Fruit fly (Drosophila melanogaster) whole organism, embryonic: ENCODE data around the gene CG32075.

Source experiments
- Atf3 ChIP-seq: fragments of 200-800 bp; sonication (Bioruptor generic); optimal IDR thresholded peaks from 3 replicates; lab custom pipeline; 2016; ENCODE audit warnings: missing biosample characterization, missing genetic modification characterization
- CG12219 ChIP-seq: fragments of 200-800 bp; sonication (Bioruptor generic); optimal IDR thresholded peaks from 3 replicates; lab custom pipeline; 2018; ENCODE audit warnings: missing biosample characterization, mild to moderate bottlenecking, missing genetic modification characterization
- CG13296 ChIP-seq: fragments of 200-800 bp; sonication (Bioruptor generic); optimal IDR thresholded peaks from 3 replicates; lab custom pipeline; 2018; ENCODE audit warnings: missing biosample characterization, mild to moderate bottlenecking, missing genetic modification characterization
- CG15011 ChIP-seq: fragments of 200-800 bp; sonication (Bioruptor generic); optimal IDR thresholded peaks from 3 replicates; lab custom pipeline; 2018; ENCODE audit warnings: missing biosample characterization, mild to moderate bottlenecking, missing genetic modification characterization
- CG15073 ChIP-seq: fragments of 200-800 bp; sonication (Bioruptor generic); optimal IDR thresholded peaks from 2 replicates; lab custom pipeline; 2016; ENCODE audit warnings: missing biosample characterization, missing genetic modification characterization
- CG15269 ChIP-seq: fragments of 200-800 bp; sonication (Bioruptor generic); optimal IDR thresholded peaks from 2 replicates; lab custom pipeline; 2018; ENCODE audit warnings: missing biosample characterization, mild to moderate bottlenecking, missing genetic modification characterization, moderate library complexity
- CG15696 ChIP-seq: fragments of 200-800 bp; sonication (Bioruptor generic); optimal IDR thresholded peaks from 2 replicates; lab custom pipeline; 2019; ENCODE audit warnings: missing biosample characterization, mild to moderate bottlenecking, missing genetic modification characterization, moderate library complexity
- CG1603 ChIP-seq: fragments of 200-800 bp; sonication (Bioruptor generic); optimal IDR thresholded peaks from 2 replicates; lab custom pipeline; 2019; ENCODE audit warnings: missing biosample characterization, mild to moderate bottlenecking, missing genetic modification characterization, moderate library complexity
- CG16863 ChIP-seq: fragments of 200-800 bp; sonication (Bioruptor generic); optimal IDR thresholded peaks from 3 replicates; lab custom pipeline; 2016; ENCODE audit warnings: missing biosample characterization, missing genetic modification characterization
- CG17186 ChIP-seq: fragments of 200-800 bp; sonication (Bioruptor generic); optimal IDR thresholded peaks from 3 replicates; lab custom pipeline; 2017; ENCODE audit warnings: missing biosample characterization, missing genetic modification reagents, missing genetic modification characterization
- CG1832 ChIP-seq: fragments of 200-800 bp; sonication (Bioruptor generic); optimal IDR thresholded peaks from 2 replicates; lab custom pipeline; 2017; ENCODE audit warnings: missing biosample characterization, mild to moderate bottlenecking, missing genetic modification characterization, inconsistent platforms
- CG2712 ChIP-seq: fragments of 200-800 bp; optimal IDR thresholded peaks from 3 replicates; lab custom pipeline; 2019; ENCODE audit warnings: missing biosample characterization, mild to moderate bottlenecking, missing genetic modification characterization, moderate library complexity
- CG2875 ChIP-seq: fragments of 200-800 bp; sonication (Bioruptor generic); optimal IDR thresholded peaks from 2 replicates; lab custom pipeline; 2017; ENCODE audit warnings: missing biosample characterization, mild to moderate bottlenecking, missing genetic modification characterization, missing genetic modification reagents
- CG3065 ChIP-seq: fragments of 200-800 bp; sonication (Bioruptor generic); optimal IDR thresholded peaks from 2 replicates; lab custom pipeline; 2016; ENCODE audit warnings: missing biosample characterization, missing genetic modification characterization
- CG31441 ChIP-seq: fragments of 200-800 bp; sonication (Bioruptor generic); IDR thresholded peaks from 2 replicates; pipeline ENCODE4 v1.3.6; 2022; ENCODE audit warnings: missing biosample characterization, missing genetic modification characterization
- CG6765 ChIP-seq: fragments of 200-800 bp; sonication (Bioruptor generic); optimal IDR thresholded peaks from 3 replicates; lab custom pipeline; 2017; ENCODE audit warnings: missing biosample characterization, mild to moderate bottlenecking, missing genetic modification characterization
- CG8924 ChIP-seq: fragments of 200-800 bp; optimal IDR thresholded peaks from 3 replicates; lab custom pipeline; 2019; ENCODE audit warnings: missing biosample characterization, mild to moderate bottlenecking, missing genetic modification characterization, moderate library complexity
- Dip3 ChIP-seq: fragments of 200-800 bp; sonication (Bioruptor generic); optimal IDR thresholded peaks from 3 replicates; lab custom pipeline; 2016; ENCODE audit warnings: missing biosample characterization, missing genetic modification characterization
- Dref ChIP-seq: fragments of 200-800 bp; sonication (Bioruptor generic); IDR thresholded peaks from 2 replicates; pipeline ENCODE4 v1.3.6; 2022; ENCODE audit warnings: missing biosample characterization, missing genetic modification characterization
- Fer1 ChIP-seq: fragments of 200-800 bp; sonication (Bioruptor generic); optimal IDR thresholded peaks from 2 replicates; lab custom pipeline; 2017; ENCODE audit warnings: missing biosample characterization, mild to moderate bottlenecking, missing genetic modification characterization
- HHEX ChIP-seq: fragments of 200-800 bp; sonication (Bioruptor generic); optimal IDR thresholded peaks from 3 replicates; lab custom pipeline; 2017; ENCODE audit warnings: missing biosample characterization, mild to moderate bottlenecking, missing genetic modification characterization, missing genetic modification reagents
- Hey ChIP-seq: fragments of 200-800 bp; sonication (Bioruptor generic); optimal IDR thresholded peaks from 3 replicates; lab custom pipeline; 2018; ENCODE audit warnings: missing biosample characterization, mild to moderate bottlenecking, missing genetic modification characterization
- HmgD ChIP-seq: fragments of 200-800 bp; sonication (Bioruptor generic); optimal IDR thresholded peaks from 3 replicates; lab custom pipeline; 2016; ENCODE audit warnings: missing biosample characterization, missing genetic modification characterization
- HmgZ ChIP-seq: fragments of 200-800 bp; sonication (Bioruptor generic); optimal IDR thresholded peaks from 2 replicates; lab custom pipeline; 2018; ENCODE audit warnings: missing biosample characterization, mild to moderate bottlenecking, missing genetic modification characterization
- Hr51 ChIP-seq, 2 experiments: fragments of 200-800 bp; sonication (Bioruptor generic); optimal IDR thresholded peaks; 2 replicates in 1 of 2; 3 replicates in 1 of 2; lab custom pipeline; 2016 to 2018; ENCODE audit warnings: missing biosample characterization in 2 of 2, missing genetic modification characterization in 2 of 2, mild to moderate bottlenecking in 1 of 2, moderate library complexity in 1 of 2
- Lpt ChIP-seq: fragments of >200 bp; optimal IDR thresholded peaks from 2 replicates; lab custom pipeline; 2018; ENCODE audit warnings: missing biosample characterization, missing genetic modification characterization
- Mes4 ChIP-seq: fragments of 200-800 bp; sonication (Bioruptor generic); optimal IDR thresholded peaks from 2 replicates; lab custom pipeline; 2016; ENCODE audit warnings: missing biosample characterization, missing genetic modification characterization
- Sox100B ChIP-seq: fragments of 200-800 bp; sonication (Bioruptor generic); optimal IDR thresholded peaks from 3 replicates; lab custom pipeline; 2018; ENCODE audit warnings: missing biosample characterization, mild to moderate bottlenecking, missing genetic modification characterization
- Vsx1 ChIP-seq: fragments of 200-800 bp; sonication (Bioruptor generic); optimal IDR thresholded peaks from 2 replicates; lab custom pipeline; 2017; ENCODE audit warnings: missing biosample characterization, mild to moderate bottlenecking, missing genetic modification characterization, missing genetic modification reagents
- az2 ChIP-seq: fragments of 200-800 bp; sonication (Bioruptor generic); optimal IDR thresholded peaks from 3 replicates; lab custom pipeline; 2016; ENCODE audit warnings: missing biosample characterization, missing genetic modification characterization
- corto ChIP-seq: fragments of 200-800 bp; sonication (Bioruptor generic); optimal IDR thresholded peaks from 2 replicates; lab custom pipeline; 2016; ENCODE audit warnings: missing biosample characterization, mild to moderate bottlenecking, missing genetic modification characterization, moderate library complexity
- crc ChIP-seq: fragments of 200-800 bp; sonication (Bioruptor generic); optimal IDR thresholded peaks from 2 replicates; lab custom pipeline; 2016; ENCODE audit warnings: missing biosample characterization, missing genetic modification characterization
- danr ChIP-seq: fragments of 200-800 bp; sonication (Bioruptor generic); IDR thresholded peaks from 2 replicates; pipeline ENCODE4 v1.3.6; 2022; ENCODE audit warnings: missing biosample characterization, missing genetic modification characterization
- dpn ChIP-seq, 2 experiments: fragments of 200-800 bp; sonication (Bioruptor generic); optimal IDR thresholded peaks; 3 replicates each; lab custom pipeline; 2016; ENCODE audit warnings: missing biosample characterization in 2 of 2, missing genetic modification characterization in 2 of 2
- ewg ChIP-seq: fragments of 200-800 bp; sonication (Bioruptor generic); optimal IDR thresholded peaks from 3 replicates; lab custom pipeline; 2017; ENCODE audit warnings: mild to moderate bottlenecking, missing biosample characterization, missing genetic modification reagents, missing genetic modification characterization
- fd64A ChIP-seq: fragments of 200-800 bp; sonication (Bioruptor generic); optimal IDR thresholded peaks from 3 replicates; lab custom pipeline; 2018; ENCODE audit warnings: missing biosample characterization, mild to moderate bottlenecking, missing genetic modification characterization
- gem ChIP-seq: fragments of 200-800 bp; sonication (Bioruptor generic); optimal IDR thresholded peaks from 2 replicates; lab custom pipeline; 2019; ENCODE audit warnings: missing biosample characterization, mild to moderate bottlenecking, missing genetic modification characterization, moderate library complexity
- jumu ChIP-seq: fragments of 200-800 bp; sonication (Bioruptor generic); optimal IDR thresholded peaks from 3 replicates; lab custom pipeline; 2016; ENCODE audit warnings: missing biosample characterization, missing genetic modification characterization
- klu ChIP-seq: fragments of 200-800 bp; sonication (Bioruptor generic); IDR thresholded peaks from 2 replicates; pipeline ENCODE4 v1.3.6; 2022; ENCODE audit warnings: missing biosample characterization, missing genetic modification characterization
- lov ChIP-seq, 2 experiments: fragments of 200-800 bp in 1 of 2; fragments of >200 bp in 1 of 2; sonication (Bioruptor generic) in 1 of 2; IDR thresholded peaks in 1 of 2; optimal IDR thresholded peaks in 1 of 2; 2 replicates in 1 of 2; 3 replicates in 1 of 2; pipeline versions ENCODE4 v1.3.6 to Lab custom; 2017 to 2022; ENCODE audit warnings: missing biosample characterization in 1 of 2, missing genetic modification characterization in 1 of 2
- nmo ChIP-seq: fragments of 200-800 bp; sonication (Bioruptor generic); optimal IDR thresholded peaks from 2 replicates; lab custom pipeline; 2018; ENCODE audit warnings: missing biosample characterization, mild to moderate bottlenecking, missing genetic modification characterization, moderate library complexity
- phol ChIP-seq: fragments of 200-800 bp; sonication (Bioruptor generic); optimal IDR thresholded peaks from 3 replicates; lab custom pipeline; 2018; ENCODE audit warnings: missing biosample characterization, mild to moderate bottlenecking, missing genetic modification characterization, moderate library complexity
- ranshi ChIP-seq: fragments of 200-800 bp; sonication (Bioruptor generic); IDR thresholded peaks from 2 replicates; pipeline ENCODE4 v1.3.6; 2022; ENCODE audit warnings: missing biosample characterization, missing genetic modification characterization
- repo ChIP-seq: fragments of 200-800 bp; sonication (Bioruptor generic); optimal IDR thresholded peaks from 2 replicates; lab custom pipeline; 2016; ENCODE audit warnings: missing biosample characterization, missing genetic modification characterization
- row ChIP-seq: fragments of 200-800 bp; sonication (Bioruptor generic); IDR thresholded peaks from 3 replicates; pipeline ENCODE4 v1.3.6; 2022; ENCODE audit warnings: missing biosample characterization, missing genetic modification characterization
- ssp ChIP-seq: fragments of 200-800 bp; sonication (Bioruptor generic); IDR thresholded peaks from 2 replicates; pipeline ENCODE4 v1.3.6; 2022; ENCODE audit warnings: missing biosample characterization, missing genetic modification characterization
- tgo ChIP-seq: fragments of 200-800 bp; sonication (Bioruptor generic); IDR thresholded peaks from 3 replicates; pipeline ENCODE4 v1.3.6; 2022; ENCODE audit warnings: missing biosample characterization, missing genetic modification characterization
- unpg ChIP-seq: fragments of 200-800 bp; sonication (Bioruptor generic); optimal IDR thresholded peaks from 3 replicates; lab custom pipeline; 2018; ENCODE audit warnings: missing biosample characterization, mild to moderate bottlenecking, missing genetic modification characterization, moderate library complexity
- wek ChIP-seq: fragments of 200-800 bp; sonication (Bioruptor generic); optimal IDR thresholded peaks from 3 replicates; lab custom pipeline; 2018; ENCODE audit warnings: missing biosample characterization, mild to moderate bottlenecking, missing genetic modification characterization, moderate library complexity
- zfh2 ChIP-seq: fragments of 200-800 bp; sonication (Bioruptor generic); optimal IDR thresholded peaks from 2 replicates; lab custom pipeline; 2016; ENCODE audit warnings: missing biosample characterization, missing genetic modification characterization

Gene CG32075

dm6 chr3L:11064689-11065088, at the start of gene CG32075, which contains the start of the genes CG45101 and SuUR (continued):
- TF ChIP-seq CG6765 (GFP tag; lab: Kevin White, UChicago) (peak; percentile 9), unpg (GFP tag; lab: Kevin White, UChicago) (peak; percentile 82), crc (GFP tag; lab: Kevin White, UChicago) (peak; percentile 73), Hr51 (GFP tag; optimal IDR thresholded peaks at IDR 0.05; lab: Kevin White, UChicago) (peak; percentile 83 to 93), Hey (tag; lab: Kevin White, UChicago) (peak; percentile 34), dpn (GFP tag; optimal IDR thresholded peaks at IDR 0.05; lab: Kevin White, UChicago) (peak; percentile 91 to 92), Lpt (GFP tag; lab: Kevin White, UChicago) (no peak), CG15073 (GFP tag; lab: Kevin White, UChicago) (peak; percentile 57), corto (peak; percentile 59), CG8924 (peak; percentile 86), HmgD (GFP tag; lab: Kevin White, UChicago) (peak; percentile 73), CG2875 (GFP tag; lab: Kevin White, UChicago) (peak; percentile 39), CG3065 (GFP tag; lab: Kevin White, UChicago) (peak; percentile 83), CG16863 (GFP tag; lab: Kevin White, UChicago) (peak; percentile 84), CG17186 (peak; percentile 55), klu (peak; percentile 80), repo (GFP tag; lab: Kevin White, UChicago) (peak; percentile 83), CG2712 (tag; lab: Kevin White, UChicago) (peak; percentile 91), CG15011 (GFP tag; lab: Kevin White, UChicago) (peak; percentile 39), Vsx1 (GFP tag; lab: Kevin White, UChicago) (peak; percentile 59), nmo (peak; percentile 90), danr (GFP tag; lab: Robert Waterston, UW) (0 out of 2 replicates have a peak, but pooled peaks have one; percentile 33), az2 (GFP tag; lab: Kevin White, UChicago) (peak; percentile 87), jumu (peak; percentile 88), gem (tag; lab: Kevin White, UChicago) (peak; percentile 92), CG15269 (tag; lab: Kevin White, UChicago) (peak; percentile 80), CG1603 (tag; lab: Kevin White, UChicago) (peak; percentile 51), CG13296 (peak; percentile 79), HmgZ (tag; lab: Kevin White, UChicago) (peak; percentile 92), Fer1 (GFP tag; lab: Kevin White, UChicago) (peak; percentile 77), HHEX (GFP tag; lab: Kevin White, UChicago) (peak; percentile 82), CG15696 (peak; percentile 84), Mes4 (GFP tag; lab: Kevin White, UChicago) (peak; percentile 75), Sox100B (GFP tag; lab: Kevin White, UChicago) (peak; percentile 77), tgo (peak; percentile 94), lov (optimal IDR thresholded peaks at IDR 0.05; lab: Kevin White, UChicago) (no peak), lov (GFP tag; IDR thresholded peaks at IDR 0.05; lab: Robert Waterston, UW) (0 out of 3 replicates have a peak, but pooled peaks have one; percentile 58), wek (no peak), Dip3 (GFP tag; lab: Kevin White, UChicago) (peak; percentile 91), CG12219 (GFP tag; lab: Kevin White, UChicago) (peak; percentile 57), CG31441 (GFP tag; lab: Robert Waterston, UW) (peak; percentile 68), phol (tag; lab: Kevin White, UChicago) (peak; percentile 90), fd64A (GFP tag; lab: Kevin White, UChicago) (no peak), ewg (GFP tag; lab: Kevin White, UChicago) (peak; percentile 76), CG1832 (GFP tag; lab: Kevin White, UChicago) (no peak), Dref (GFP tag; lab: Robert Waterston, UW) (no peak), ranshi (GFP tag; lab: Robert Waterston, UW) (peak; percentile 86), ssp (GFP tag; lab: Robert Waterston, UW) (peak; percentile 83), Atf3 (GFP tag; lab: Kevin White, UChicago) (peak; percentile 89), zfh2 (GFP tag; lab: Kevin White, UChicago) (peak; percentile 94), row (peak; percentile 94)
